Fruit fly (Drosophila melanogaster) whole organism, embryonic: Measurements from ENCODE around the gene CG8006.
A peak's percentile ranks its signal among the peaks of the same experiment; 100 is the strongest.

Source experiments
- Atf3 ChIP-seq: fragments of 200-800 bp; sonication (Bioruptor generic); optimal IDR thresholded peaks from 3 replicates; lab custom pipeline; 2016; ENCODE audit warnings: missing biosample characterization, missing genetic modification characterization
- Atf6 ChIP-seq: fragments of 200-800 bp; sonication (Bioruptor generic); IDR thresholded peaks from 2 replicates; pipeline ENCODE4 v1.3.6; 2022; ENCODE audit warnings: missing biosample characterization, missing genetic modification characterization
- Awh ChIP-seq: fragments of 200-800 bp; sonication (Bioruptor generic); IDR thresholded peaks from 2 replicates; pipeline ENCODE4, ENCODE4 v1.3.6; 2022; ENCODE audit warnings: missing biosample characterization, missing genetic modification characterization
- B-H2 ChIP-seq: fragments of 200-800 bp; sonication (Bioruptor generic); optimal IDR thresholded peaks from 2 replicates; lab custom pipeline; 2018; ENCODE audit warnings: missing biosample characterization, mild to moderate bottlenecking, missing genetic modification characterization
- CG10274 ChIP-seq: fragments of 200-800 bp; sonication (Bioruptor generic); optimal IDR thresholded peaks from 3 replicates; lab custom pipeline; 2017; ENCODE audit warnings: missing biosample characterization, mild to moderate bottlenecking, missing genetic modification characterization
- CG10462 ChIP-seq: fragments of 200-800 bp; sonication (Bioruptor generic); optimal IDR thresholded peaks from 2 replicates; lab custom pipeline; 2016; ENCODE audit warnings: missing biosample characterization, missing genetic modification characterization
- CG11695 ChIP-seq: fragments of 200-800 bp; sonication (Bioruptor generic); IDR thresholded peaks from 3 replicates; pipeline ENCODE4 v1.3.6; 2022; ENCODE audit warnings: missing biosample characterization, missing genetic modification characterization
- CG12155 ChIP-seq: fragments of 200-800 bp; sonication (Bioruptor generic); optimal IDR thresholded peaks from 3 replicates; lab custom pipeline; 2016; ENCODE audit warnings: missing biosample characterization, missing genetic modification characterization
- CG15073 ChIP-seq: fragments of 200-800 bp; sonication (Bioruptor generic); optimal IDR thresholded peaks from 2 replicates; lab custom pipeline; 2016; ENCODE audit warnings: missing biosample characterization, missing genetic modification characterization
- CG15269 ChIP-seq: fragments of 200-800 bp; sonication (Bioruptor generic); optimal IDR thresholded peaks from 2 replicates; lab custom pipeline; 2018; ENCODE audit warnings: missing biosample characterization, mild to moderate bottlenecking, missing genetic modification characterization, moderate library complexity
- CG1602 ChIP-seq: fragments of 200-800 bp; sonication (Bioruptor generic); optimal IDR thresholded peaks from 3 replicates; lab custom pipeline; 2016; ENCODE audit warnings: missing biosample characterization, missing genetic modification characterization
- CG18619 ChIP-seq: fragments of 200-800 bp; sonication (Bioruptor generic); optimal IDR thresholded peaks from 3 replicates; lab custom pipeline; 2017; ENCODE audit warnings: missing biosample characterization, mild to moderate bottlenecking, missing genetic modification characterization
- CG30020 ChIP-seq: fragments of 200-800 bp; optimal IDR thresholded peaks from 2 replicates; lab custom pipeline; 2019; ENCODE audit warnings: missing biosample characterization, mild to moderate bottlenecking, missing genetic modification characterization, moderate library complexity
- CG31441 ChIP-seq: fragments of 200-800 bp; sonication (Bioruptor generic); IDR thresholded peaks from 2 replicates; pipeline ENCODE4 v1.3.6; 2022; ENCODE audit warnings: missing biosample characterization, missing genetic modification characterization
- CG3726 ChIP-seq: fragments of 200-800 bp; sonication (Bioruptor generic); IDR thresholded peaks from 3 replicates; pipeline ENCODE4, ENCODE4 v1.3.6; 2022; ENCODE audit warnings: missing biosample characterization, missing genetic modification characterization
- CG3838 ChIP-seq: fragments of 200-800 bp; sonication (Bioruptor generic); optimal IDR thresholded peaks from 3 replicates; lab custom pipeline; 2016; ENCODE audit warnings: missing biosample characterization, missing genetic modification characterization
- CG4282 ChIP-seq: fragments of 200-800 bp; sonication (Bioruptor generic); optimal IDR thresholded peaks from 2 replicates; lab custom pipeline; 2016; ENCODE audit warnings: missing biosample characterization, missing genetic modification characterization
- CG6683 ChIP-seq: fragments of 200-800 bp; sonication (Bioruptor generic); optimal IDR thresholded peaks from 2 replicates; lab custom pipeline; 2017; ENCODE audit warnings: missing biosample characterization, mild to moderate bottlenecking, missing genetic modification characterization, missing genetic modification reagents
- CG6689 ChIP-seq: fragments of 200-800 bp; sonication (Bioruptor generic); IDR thresholded peaks from 2 replicates; pipeline ENCODE4 v1.3.6; 2022; ENCODE audit warnings: missing biosample characterization, missing genetic modification characterization
- CG7786 ChIP-seq: fragments of 200-800 bp; sonication (Bioruptor generic); optimal IDR thresholded peaks from 2 replicates; lab custom pipeline; 2016; ENCODE audit warnings: missing biosample characterization, missing genetic modification characterization
- CG8388 ChIP-seq: fragments of 200-800 bp; sonication (Bioruptor generic); optimal IDR thresholded peaks from 2 replicates; lab custom pipeline; 2019; ENCODE audit warnings: missing biosample characterization, mild to moderate bottlenecking, missing genetic modification characterization, moderate library complexity
- CG9817 ChIP-seq: fragments of 200-800 bp; sonication (Bioruptor generic); optimal IDR thresholded peaks from 2 replicates; lab custom pipeline; 2018; ENCODE audit warnings: missing biosample characterization, mild to moderate bottlenecking, missing genetic modification characterization, moderate library complexity
- Ets97D ChIP-seq: fragments of 200-800 bp; sonication (Bioruptor generic); optimal IDR thresholded peaks from 3 replicates; lab custom pipeline; 2016; ENCODE audit warnings: missing biosample characterization, missing genetic modification characterization
- Jarid2 ChIP-seq: fragments of 200-800 bp; sonication (Bioruptor generic); optimal IDR thresholded peaks from 3 replicates; lab custom pipeline; 2017; ENCODE audit warnings: mild to moderate bottlenecking, missing biosample characterization, missing genetic modification reagents, missing genetic modification characterization
- Optix ChIP-seq: fragments of 200-800 bp; sonication (Bioruptor generic); IDR thresholded peaks from 3 replicates; pipeline ENCODE4 v1.3.6; 2022; ENCODE audit warnings: missing biosample characterization, missing genetic modification characterization
- PHDP ChIP-seq: fragments of 200-800 bp; sonication (Bioruptor generic); optimal IDR thresholded peaks from 3 replicates; lab custom pipeline; 2018; ENCODE audit warnings: missing biosample characterization, mild to moderate bottlenecking, missing genetic modification characterization, moderate library complexity
- Scr ChIP-seq: fragments of 200-800 bp; sonication (Bioruptor generic); IDR thresholded peaks from 2 replicates; pipeline ENCODE4 v1.3.6; 2022; ENCODE audit warnings: missing biosample characterization, missing genetic modification characterization; ENCODE audit not compliant: partially characterized antibody
- Sin3A ChIP-seq: fragments of >200 bp; optimal IDR thresholded peaks from 2 replicates; lab custom pipeline; 2018
- Sry-δ ChIP-seq: fragments of 200-800 bp; sonication (Bioruptor generic); optimal IDR thresholded peaks from 2 replicates; lab custom pipeline; 2016; ENCODE audit warnings: missing biosample characterization, missing genetic modification characterization
- Ssrp ChIP-seq: fragments of 200-800 bp; sonication (Bioruptor generic); optimal IDR thresholded peaks from 2 replicates; lab custom pipeline; 2018; ENCODE audit warnings: missing biosample characterization, mild to moderate bottlenecking, missing genetic modification characterization, moderate library complexity
- Stat92E ChIP-seq, 3 experiments: fragments of >200 bp in 2 of 3; fragments of 200-800 bp in 1 of 3; sonication (Bioruptor generic) in 1 of 3; optimal IDR thresholded peaks; 2 replicates each; lab custom pipeline; 2017 to 2019; ENCODE audit warnings: missing biosample characterization in 3 of 3, missing genetic modification characterization in 3 of 3, mild to moderate bottlenecking in 1 of 3, moderate library complexity in 1 of 3
- ap ChIP-seq: fragments of 200-800 bp; sonication (Bioruptor generic); IDR thresholded peaks from 2 replicates; pipeline ENCODE4 v1.3.6; 2022; ENCODE audit warnings: missing biosample characterization, missing genetic modification characterization
- bab2 ChIP-seq: fragments of 200-800 bp; sonication (Bioruptor generic); optimal IDR thresholded peaks from 2 replicates; lab custom pipeline; 2016; ENCODE audit warnings: missing biosample characterization, missing genetic modification characterization
- danr ChIP-seq: fragments of 200-800 bp; sonication (Bioruptor generic); IDR thresholded peaks from 2 replicates; pipeline ENCODE4 v1.3.6; 2022; ENCODE audit warnings: missing biosample characterization, missing genetic modification characterization
- dm ChIP-seq: fragments of 200-800 bp; sonication (Bioruptor generic); optimal IDR thresholded peaks from 3 replicates; lab custom pipeline; 2016; ENCODE audit warnings: missing biosample characterization, missing genetic modification characterization
- gsb ChIP-seq: fragments of 200-800 bp; sonication (Bioruptor generic); IDR thresholded peaks from 2 replicates; pipeline ENCODE4 v1.3.6; 2022; ENCODE audit warnings: missing biosample characterization, missing genetic modification characterization
- jing ChIP-seq: fragments of 200-800 bp; sonication (Bioruptor generic); optimal IDR thresholded peaks from 2 replicates; lab custom pipeline; 2018; ENCODE audit warnings: missing biosample characterization, mild to moderate bottlenecking, missing genetic modification characterization
- nom ChIP-seq: fragments of 200-800 bp; sonication (Bioruptor generic); optimal IDR thresholded peaks from 2 replicates; lab custom pipeline; 2017; ENCODE audit warnings: missing biosample characterization, missing genetic modification characterization, mild to moderate bottlenecking, moderate library complexity, missing genetic modification reagents
- pita ChIP-seq: fragments of 200-800 bp; sonication (Bioruptor generic); optimal IDR thresholded peaks from 2 replicates; lab custom pipeline; 2017; ENCODE audit warnings: missing biosample characterization, mild to moderate bottlenecking, missing genetic modification characterization
- pnt ChIP-seq: fragments of 200-800 bp; sonication (Bioruptor generic); optimal IDR thresholded peaks from 3 replicates; lab custom pipeline; 2016; ENCODE audit warnings: missing biosample characterization, missing genetic modification characterization
- repo ChIP-seq: fragments of 200-800 bp; sonication (Bioruptor generic); optimal IDR thresholded peaks from 2 replicates; lab custom pipeline; 2016; ENCODE audit warnings: missing biosample characterization, missing genetic modification characterization
- schlank ChIP-seq: fragments of 200-800 bp; sonication (Bioruptor generic); optimal IDR thresholded peaks from 2 replicates; lab custom pipeline; 2018; ENCODE audit warnings: missing biosample characterization, mild to moderate bottlenecking, missing genetic modification characterization
- shn ChIP-seq: fragments of 200-800 bp; sonication (Bioruptor generic); optimal IDR thresholded peaks from 3 replicates; lab custom pipeline; 2016; ENCODE audit warnings: missing biosample characterization, missing genetic modification characterization
- sima ChIP-seq: fragments of 200-800 bp; sonication (Bioruptor generic); optimal IDR thresholded peaks from 2 replicates; lab custom pipeline; 2016; ENCODE audit warnings: missing biosample characterization, missing genetic modification characterization
- sna ChIP-seq: fragments of 200-800 bp; sonication (Bioruptor generic); IDR thresholded peaks from 2 replicates; pipeline ENCODE4 v1.3.6; 2022; ENCODE audit warnings: missing biosample characterization, missing genetic modification characterization; ENCODE audit not compliant: partially characterized antibody
- so ChIP-seq: fragments of 200-800 bp; sonication (Bioruptor generic); IDR thresholded peaks from 3 replicates; pipeline ENCODE4 v1.3.6; 2022; ENCODE audit warnings: missing biosample characterization, missing genetic modification characterization
- tna ChIP-seq: fragments of 200-800 bp; sonication (Bioruptor generic); IDR thresholded peaks from 2 replicates; pipeline ENCODE4 v1.3.6; 2022; ENCODE audit warnings: missing biosample characterization, missing genetic modification characterization; ENCODE audit not compliant: partially characterized antibody
- vnd ChIP-seq: fragments of 200-800 bp; sonication (Bioruptor generic); IDR thresholded peaks from 3 replicates; pipeline ENCODE4 v1.3.6; 2022; ENCODE audit warnings: missing biosample characterization, missing genetic modification characterization; ENCODE audit not compliant: partially characterized antibody

Gene CG8006

DNA sequence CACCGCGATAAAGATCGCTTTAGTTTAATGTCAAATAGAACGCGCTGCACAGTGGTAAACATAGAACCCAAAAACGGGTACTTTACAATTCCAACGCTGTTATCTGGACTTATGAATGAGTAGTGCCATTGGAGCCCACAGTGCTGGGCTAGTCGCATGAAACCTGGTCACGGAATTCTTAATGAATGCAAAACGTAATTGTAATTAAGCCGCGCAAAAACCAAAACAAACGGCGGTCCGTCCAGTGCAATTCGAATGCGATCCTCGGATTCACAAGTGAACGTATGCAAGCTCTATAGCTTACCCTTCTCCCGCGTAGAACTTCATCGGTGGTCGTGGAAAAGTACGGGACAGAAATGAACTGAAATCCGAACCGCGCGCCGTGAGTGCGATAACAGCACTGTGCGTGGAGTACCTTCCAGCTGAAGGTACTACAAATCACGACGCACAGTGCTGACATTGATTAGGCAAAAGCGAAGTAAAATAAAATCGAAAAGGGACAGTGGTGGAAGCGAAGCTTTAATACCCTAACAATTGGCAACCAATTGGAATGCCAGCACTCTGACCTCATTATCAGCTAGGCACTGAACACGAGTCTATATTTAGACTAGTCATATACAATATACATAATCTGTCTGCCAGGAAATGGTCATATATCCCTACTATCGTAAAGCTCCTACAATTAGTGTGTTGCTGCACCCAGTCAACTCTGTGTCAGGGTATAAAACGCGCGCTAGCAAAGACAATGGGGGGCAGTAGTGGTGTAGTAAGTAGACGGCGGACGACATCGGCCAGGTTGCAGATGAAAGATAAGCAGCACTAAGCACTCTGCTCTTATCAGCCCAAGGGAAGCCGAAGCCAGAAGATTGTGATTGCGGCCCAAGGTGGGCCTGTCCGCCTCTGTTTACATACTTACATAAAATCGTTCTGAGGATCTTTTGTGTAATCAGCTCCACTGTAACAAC lies 26.1 kb upstream of the CG8006 start (continued):
- TF ChIP-seq pita (GFP tag; lab: Kevin White, UChicago) = no peak
- no peak for TF ChIP-seq sima
- no peak for TF ChIP-seq Stat92E (GFP tag; optimal IDR thresholded peaks at IDR 0.05; lab: Kevin White, UChicago)
- TF ChIP-seq CG8388 = no peak
- no peak for TF ChIP-seq dm
- TF ChIP-seq CG6683 (GFP tag; lab: Kevin White, UChicago) = peak; percentile 11
- peak; percentile 51 for TF ChIP-seq CG31441 (GFP tag; lab: Robert Waterston, UW)
- peak; percentile 5 for TF ChIP-seq Ets97D (GFP tag; lab: Kevin White, UChicago)
- TF ChIP-seq CG3838 (GFP tag; lab: Kevin White, UChicago) = no peak
- TF ChIP-seq Optix (GFP tag; lab: Robert Waterston, UW) = peak; percentile 56; the same call in 1 of the 3 replicates
- TF ChIP-seq so = no peak
- TF ChIP-seq CG6689 = peak; percentile 46
- TF ChIP-seq CG10462 (GFP tag; lab: Kevin White, UChicago) = no peak
- TF ChIP-seq CG4282 (GFP tag; lab: Kevin White, UChicago) = no peak
- no peak for TF ChIP-seq B-H2 (GFP tag; lab: Kevin White, UChicago)
- peak; percentile 58 for TF ChIP-seq CG15269 (tag; lab: Kevin White, UChicago)
- no peak for TF ChIP-seq ap (GFP tag; lab: Robert Waterston, UW)
- peak; percentile 21 for TF ChIP-seq Sry-δ (GFP tag; lab: Kevin White, UChicago)
- no peak for TF ChIP-seq CG18619 (GFP tag; lab: Kevin White, UChicago)
- TF ChIP-seq bab2 (GFP tag; lab: Kevin White, UChicago) = peak; percentile 37
- peak; percentile 8 for TF ChIP-seq CG10274 (GFP tag; lab: Kevin White, UChicago)
- TF ChIP-seq CG15073 (GFP tag; lab: Kevin White, UChicago) = no peak
- TF ChIP-seq CG7786 (GFP tag; lab: Kevin White, UChicago) = peak; percentile 67
- peak; percentile 47 for TF ChIP-seq CG12155 (GFP tag; lab: Kevin White, UChicago)
- TF ChIP-seq schlank (tag; lab: Kevin White, UChicago) = no peak
- TF ChIP-seq danr (GFP tag; lab: Robert Waterston, UW) = peak; percentile 38; the same call in 1 of the 2 replicates
- peak; percentile 67 for TF ChIP-seq Atf6 (GFP tag; lab: Robert Waterston, UW)
- TF ChIP-seq tna (GFP tag; lab: Robert Waterston, UW) = no peak
- TF ChIP-seq Ssrp (tag; lab: Kevin White, UChicago) = peak; percentile 26
- no peak for TF ChIP-seq jing (GFP tag; lab: Kevin White, UChicago)
- 0 out of 3 replicates have a peak, but pooled peaks have one; percentile 34 for TF ChIP-seq CG11695 (GFP tag; lab: Robert Waterston, UW)
- TF ChIP-seq Atf3 = peak; percentile 59
- TF ChIP-seq Scr (GFP tag; lab: Robert Waterston, UW) = 0 out of 2 replicates have a peak, but pooled peaks have one; percentile 13
- peak; percentile 40 for TF ChIP-seq nom (GFP tag; lab: Kevin White, UChicago)
- TF ChIP-seq shn = peak; percentile 65
- no peak for TF ChIP-seq sna
- peak; percentile 42 for TF ChIP-seq CG1602 (GFP tag; lab: Kevin White, UChicago)
- TF ChIP-seq Jarid2 (GFP tag; lab: Kevin White, UChicago) = peak; percentile 30
- no peak for TF ChIP-seq repo (GFP tag; lab: Kevin White, UChicago)
- no peak for TF ChIP-seq CG30020 (tag; lab: Kevin White, UChicago)
- peak; percentile 11 for TF ChIP-seq PHDP (tag; lab: Kevin White, UChicago)
- 0 out of 2 replicates have a peak, but pooled peaks have one; percentile 25 for TF ChIP-seq Awh (GFP tag; lab: Robert Waterston, UW)
- peak; percentile 47; the same call in 1 of the 2 replicates for TF ChIP-seq gsb (GFP tag; lab: Robert Waterston, UW)
- no peak for TF ChIP-seq CG3726 (GFP tag; lab: Robert Waterston, UW)
- TF ChIP-seq vnd = no peak
- no peak for TF ChIP-seq Sin3A (lab: Kevin White, UChicago)
- peak; percentile 47 for TF ChIP-seq CG9817 (tag; lab: Kevin White, UChicago)
- TF ChIP-seq pnt (GFP tag; lab: Kevin White, UChicago) = peak; percentile 3
